Worm (Caenorhabditis elegans) whole organism, mixed stage, embryonic: ENCODE measurements around the gene C42D4.18.
A peak's percentile ranks its signal among the peaks of the same experiment; 100 is the strongest.

ENCODE experiments used
- M03D4.4 ChIP-seq: sonication (generic microtip); optimal IDR thresholded peaks from 2 replicates; lab custom pipeline; 2017; ENCODE audit warnings: mild to moderate bottlenecking, missing genetic modification characterization, missing compliant biosample characterization
- bed-3 ChIP-seq: fragments of 200-800 bp; sonication (Bioruptor generic); optimal IDR thresholded peaks from 3 replicates; lab custom pipeline; 2018; ENCODE audit warnings: mild to moderate bottlenecking, missing genetic modification characterization, moderate library complexity, missing compliant biosample characterization
- blmp-1 ChIP-seq: fragments of 150-350 bp; optimal IDR thresholded peaks from 2 replicates; lab custom pipeline; 2014; ENCODE audit warnings: missing biosample characterization, missing genetic modification characterization
- ceh-39 ChIP-seq: fragments of 150-350 bp; optimal IDR thresholded peaks from 2 replicates; lab custom pipeline; 2014; ENCODE audit warnings: missing biosample characterization, missing genetic modification characterization
- ceh-43 ChIP-seq: fragments of 200-800 bp; sonication (Bioruptor generic); optimal IDR thresholded peaks from 2 replicates; lab custom pipeline; 2018; ENCODE audit warnings: mild to moderate bottlenecking, missing genetic modification characterization, moderate library complexity, missing compliant biosample characterization
- ceh-83 ChIP-seq: fragments of 200-800 bp; sonication (Bioruptor generic); optimal IDR thresholded peaks from 2 replicates; lab custom pipeline; 2018; ENCODE audit warnings: mild to moderate bottlenecking, missing genetic modification characterization, missing compliant biosample characterization
- ces-1 ChIP-seq: fragments of 150-350 bp; optimal IDR thresholded peaks from 2 replicates; lab custom pipeline; 2014; ENCODE audit warnings: missing biosample characterization, missing genetic modification reagents, missing genetic modification characterization
- elt-1 ChIP-seq: sonication (generic microtip); optimal IDR thresholded peaks from 2 replicates; lab custom pipeline; 2017; ENCODE audit warnings: missing genetic modification characterization, mild to moderate bottlenecking, missing compliant biosample characterization, antibody characterized with exemption, moderate library complexity, borderline replicate concordance; ENCODE audit not compliant: insufficient read depth
- ham-2 ChIP-seq: fragments of 200-800 bp; sonication (Bioruptor generic); optimal IDR thresholded peaks from 2 replicates; lab custom pipeline; 2018; ENCODE audit warnings: mild to moderate bottlenecking, missing genetic modification characterization, missing compliant biosample characterization
- hlh-1 ChIP-seq: fragments of 150-350 bp; optimal IDR thresholded peaks from 2 replicates; lab custom pipeline; 2014; ENCODE audit warnings: missing biosample characterization, missing genetic modification reagents, missing genetic modification characterization
- lin-13 ChIP-seq: fragments of 150-350 bp; optimal IDR thresholded peaks from 2 replicates; lab custom pipeline; 2014; ENCODE audit warnings: missing biosample characterization, missing genetic modification characterization
- lsy-2 ChIP-seq: fragments of 150-350 bp; optimal IDR thresholded peaks from 2 replicates; lab custom pipeline; 2014; ENCODE audit warnings: missing biosample characterization, missing genetic modification characterization
- mab-5 ChIP-seq: fragments of 150-350 bp; optimal IDR thresholded peaks from 2 replicates; lab custom pipeline; 2014; ENCODE audit warnings: missing biosample characterization, missing genetic modification characterization
- mep-1 ChIP-seq: fragments of 150-350 bp; optimal IDR thresholded peaks from 2 replicates; lab custom pipeline; 2017; ENCODE audit warnings: missing biosample characterization, missing genetic modification reagents, missing genetic modification characterization, inconsistent platforms
- mls-2 ChIP-seq: sonication (generic microtip); optimal IDR thresholded peaks from 2 replicates; lab custom pipeline; 2016; ENCODE audit warnings: mild to moderate bottlenecking, missing genetic modification characterization, moderate library complexity, missing compliant biosample characterization
- nhr-12 ChIP-seq: fragments of 150-350 bp; optimal IDR thresholded peaks from 2 replicates; lab custom pipeline; 2014; ENCODE audit warnings: missing biosample characterization, missing genetic modification characterization
- nhr-2 ChIP-seq: fragments of 150-350 bp; optimal IDR thresholded peaks from 2 replicates; lab custom pipeline; 2014; ENCODE audit warnings: missing biosample characterization, missing genetic modification characterization
- nhr-237 ChIP-seq: fragments of 150-350 bp; optimal IDR thresholded peaks from 2 replicates; lab custom pipeline; 2014; ENCODE audit warnings: missing biosample characterization, missing genetic modification characterization
- nhr-28 ChIP-seq: fragments of 150-350 bp; optimal IDR thresholded peaks from 2 replicates; lab custom pipeline; 2014; ENCODE audit warnings: missing biosample characterization, missing genetic modification characterization
- pha-4 ChIP-seq: fragments of 150-350 bp; optimal IDR thresholded peaks from 2 replicates; lab custom pipeline; 2018; ENCODE audit warnings: missing biosample characterization, missing genetic modification reagents, missing genetic modification characterization
- sem-2 ChIP-seq: fragments of 200-800 bp; sonication (Bioruptor generic); optimal IDR thresholded peaks from 2 replicates; lab custom pipeline; 2018; ENCODE audit warnings: mild to moderate bottlenecking, missing genetic modification characterization, missing compliant biosample characterization
- snpc-4 ChIP-seq: fragments of 150-350 bp; optimal IDR thresholded peaks from 2 replicates; lab custom pipeline; 2014; ENCODE audit warnings: missing biosample characterization, missing genetic modification characterization
- sptf-1 ChIP-seq: sonication (generic microtip); optimal IDR thresholded peaks from 2 replicates; lab custom pipeline; 2017; ENCODE audit warnings: mild to moderate bottlenecking, missing genetic modification characterization, moderate library complexity, missing compliant biosample characterization
- tbx-8 ChIP-seq: fragments of 200-800 bp; sonication (Bioruptor generic); optimal IDR thresholded peaks from 2 replicates; lab custom pipeline; 2018; ENCODE audit warnings: mild to moderate bottlenecking, missing genetic modification characterization, moderate library complexity, missing compliant biosample characterization
- unc-39 ChIP-seq: fragments of 150-350 bp; optimal IDR thresholded peaks from 2 replicates; lab custom pipeline; 2014; ENCODE audit warnings: missing biosample characterization, missing genetic modification characterization
- ztf-11 ChIP-seq: fragments of 150-350 bp; optimal IDR thresholded peaks from 2 replicates; lab custom pipeline; 2014; ENCODE audit warnings: missing biosample characterization, missing genetic modification characterization

The C42D4.18 gene

DNA sequence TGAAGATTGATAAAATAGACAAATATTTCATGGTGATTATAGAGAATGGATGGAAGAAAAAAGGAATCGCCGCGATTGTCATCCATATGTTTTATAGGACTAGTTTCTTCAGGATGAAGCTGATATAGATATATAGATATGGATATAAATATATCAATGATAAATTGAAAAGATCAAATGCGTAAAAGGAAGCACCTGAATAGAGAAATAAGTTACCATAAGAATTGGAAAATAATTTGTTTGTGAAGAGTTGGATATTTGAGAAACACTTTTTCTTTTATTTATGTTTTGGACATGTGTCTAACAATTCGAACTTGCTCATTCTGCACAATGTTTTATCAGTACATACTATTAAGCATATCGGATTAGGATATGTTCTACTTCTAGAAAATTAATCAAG, 21.4 kb downstream of the C42D4.18 start, which contains the start of gene C42D4.13:
Gene C42D4.13 (minus strand): TSS at position 101 of the 400 bp plus-strand sequence.
- no peak for TF ChIP-seq unc-39 (tag; lab: Kevin White, UChicago)
- no peak for TF ChIP-seq pha-4 (tag; lab: Kevin White, UChicago)
- TF ChIP-seq elt-1 (tag; lab: Kevin White, UChicago), result no peak
- TF ChIP-seq ceh-43 (GFP tag; lab: Kevin White, UChicago), result no peak
- TF ChIP-seq nhr-12 (tag; lab: Kevin White, UChicago), result no peak
- TF ChIP-seq M03D4.4, result no peak
- no peak for TF ChIP-seq tbx-8
- TF ChIP-seq lsy-2 (tag; lab: Kevin White, UChicago), result no peak

ce11 chrIV:7188528-7189422, 22.2 kb downstream of the C42D4.18 start, which contains the start of gene srlf-7:
srlf-7 (plus strand) TSS chrIV:7189287.
- TF ChIP-seq ces-1 (GFP tag; lab: Kevin White, UChicago) (peak; percentile 69), nhr-28 (no peak)

ce11 chrIV:7190409-7190808, 23.8 kb downstream of the C42D4.18 start:
- TF ChIP-seq ztf-11, result no peak
- TF ChIP-seq tbx-8, result no peak

- TF ChIP-seq M03D4.4, result no peak
- no peak for TF ChIP-seq nhr-2 (tag; lab: Kevin White, UChicago)
- no peak for TF ChIP-seq sem-2 (GFP tag; lab: Kevin White, UChicago)
- no peak for TF ChIP-seq ceh-39 (tag; lab: Kevin White, UChicago)
- no peak for TF ChIP-seq lin-13 (tag; lab: Kevin White, UChicago)
- TF ChIP-seq snpc-4 (tag; lab: Kevin White, UChicago), result no peak
- TF ChIP-seq blmp-1 (tag; lab: Kevin White, UChicago), result no peak
- no peak for TF ChIP-seq ceh-83 (GFP tag; lab: Kevin White, UChicago)
These were observed 25.2 kb downstream of the C42D4.18 start, which contains the start of gene R13A1.5 for ce11 chrIV:7191745-7192144. R13A1.5 (minus strand) TSS chrIV:7191845.

DNA sequence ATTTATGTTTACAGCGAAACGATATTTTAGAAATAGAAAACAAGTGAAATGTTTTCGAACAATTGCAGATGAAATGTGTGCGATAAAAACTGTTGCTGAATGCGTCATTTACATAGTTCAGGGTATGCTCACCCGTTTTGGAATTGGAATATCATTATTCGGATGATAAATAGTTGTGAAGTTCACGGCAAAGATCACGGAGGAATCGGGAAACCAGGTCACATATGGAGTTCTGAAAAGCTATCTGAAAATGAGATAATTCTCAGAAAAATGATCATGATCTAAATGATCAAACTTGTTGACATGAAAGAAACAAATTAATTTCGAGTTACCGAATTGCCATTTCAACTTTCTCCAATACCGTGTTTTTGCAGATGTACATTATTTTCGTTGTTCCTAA, 29.2 kb downstream of the C42D4.18 start, which contains the start of gene best-16:
Gene best-16 (minus strand): TSS at position 101 of the 400 bp plus-strand sequence.
- no peak for TF ChIP-seq mab-5
- no peak for TF ChIP-seq nhr-28
- no peak for TF ChIP-seq nhr-237 (tag; lab: Kevin White, UChicago)
- TF ChIP-seq bed-3 (GFP tag; lab: Kevin White, UChicago), result no peak
- TF ChIP-seq blmp-1 (tag; lab: Kevin White, UChicago), result no peak
- no peak for TF ChIP-seq tbx-8
- no peak for TF ChIP-seq mls-2 (tag; lab: Kevin White, UChicago)
- TF ChIP-seq hlh-1, result no peak
- TF ChIP-seq ceh-83 (GFP tag; lab: Kevin White, UChicago), result no peak

- no peak for TF ChIP-seq mep-1 (tag; lab: Kevin White, UChicago)
- TF ChIP-seq sem-2 (GFP tag; lab: Kevin White, UChicago), result no peak
These were observed 30.3 kb downstream of the C42D4.18 start, which contains the start of gene unc-8 for ce11 chrIV:7196853-7197252. unc-8 (plus strand) TSS chrIV:7197153.

ce11 chrIV:7203696-7204095, 37.1 kb downstream of the C42D4.18 start, which contains the start of gene R13A1.3:
R13A1.3 (plus strand) TSS chrIV:7203996.
- TF ChIP-seq sptf-1 (tag; lab: Kevin White, UChicago), result no peak
- TF ChIP-seq ces-1 (GFP tag; lab: Kevin White, UChicago), result no peak
- no peak for TF ChIP-seq sem-2 (GFP tag; lab: Kevin White, UChicago)
- TF ChIP-seq snpc-4 (tag; lab: Kevin White, UChicago), result no peak
- no peak for TF ChIP-seq mab-5
- no peak for TF ChIP-seq nhr-237 (tag; lab: Kevin White, UChicago)
- no peak for TF ChIP-seq elt-1 (tag; lab: Kevin White, UChicago)
- no peak for TF ChIP-seq unc-39 (tag; lab: Kevin White, UChicago)
- TF ChIP-seq lsy-2 (tag; lab: Kevin White, UChicago), result no peak
- TF ChIP-seq ham-2 (GFP tag; lab: Kevin White, UChicago), result no peak
